Fruit fly (Drosophila melanogaster): ENCODE measurements around the gene eIF2D.

DNA sequence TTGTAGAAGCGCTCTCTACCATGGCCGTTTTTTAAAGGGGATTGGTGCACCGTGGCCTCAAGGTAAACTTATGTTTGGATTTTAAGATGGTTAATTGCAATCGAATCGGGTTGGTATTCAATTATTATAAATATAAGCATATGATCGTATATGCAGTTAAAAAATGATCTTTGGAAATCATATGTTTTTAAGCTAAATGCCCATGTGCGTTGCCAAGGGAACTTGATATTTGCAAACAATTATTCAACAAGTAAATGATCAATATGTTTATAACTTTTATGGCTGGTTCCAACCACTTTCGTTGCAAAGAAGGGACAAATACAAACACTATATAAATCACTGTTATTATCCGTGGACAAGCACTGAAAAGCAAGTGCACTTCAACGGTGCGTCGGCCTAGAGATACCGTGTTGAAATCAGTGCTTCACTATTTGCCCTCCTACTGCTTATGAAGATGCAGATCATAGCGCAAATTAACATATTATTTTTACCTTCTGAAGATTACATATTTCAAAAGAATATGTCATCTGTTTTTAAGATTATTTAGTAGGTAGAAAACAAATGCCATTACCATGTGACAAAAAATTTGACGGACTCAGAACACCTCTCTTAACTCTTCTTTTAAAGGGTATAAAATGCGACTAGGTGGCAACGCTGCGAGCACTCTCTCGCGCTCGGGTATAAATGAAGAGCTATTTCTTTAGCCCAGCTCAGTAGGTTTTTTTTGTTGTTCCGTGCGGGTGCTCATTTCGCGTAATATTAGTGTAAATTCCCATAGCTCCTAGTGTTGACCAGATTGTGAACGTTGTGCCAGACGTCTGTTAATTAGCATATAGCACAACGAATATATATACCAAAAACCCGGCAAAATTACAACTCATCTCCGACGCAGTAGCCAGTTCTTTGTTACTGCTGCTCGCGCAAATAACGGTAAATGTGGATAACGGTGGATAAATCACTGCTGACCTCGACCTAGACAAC lies 6.1 kb upstream of the eIF2D start, which contains the start of gene rdog:
- TF ChIP-seq psq (GFP tag; optimal IDR thresholded peaks at IDR 0.05): peak; percentile 73
- peak; percentile 82 for TF ChIP-seq OdsH (GFP tag; optimal IDR thresholded peaks at IDR 0.05)
- peak; percentile 72 for TF ChIP-seq Hnf4 (GFP tag; optimal IDR thresholded peaks at IDR 0.05)
- TF ChIP-seq sv (GFP tag; optimal IDR thresholded peaks at IDR 0.05): peak; percentile 82
